Worm (Caenorhabditis elegans) whole organism, L1 larva: ENCODE measurements around the gene trpp-12.

Experiments used
- efl-1 ChIP-seq, 4 experiments: fragments of 150-350 bp; optimal IDR thresholded peaks in 3 of 4; peaks in 1 of 4; 1 replicate in 1 of 4; 2 replicates in 3 of 4; lab custom pipeline; 2014; ENCODE audit warnings: missing biosample characterization in 2 of 4, missing genetic modification characterization in 2 of 4, missing genetic modification reagents in 2 of 4
- fos-1 ChIP-seq: fragments of 150-350 bp; optimal IDR thresholded peaks from 2 replicates; lab custom pipeline; 2014; ENCODE audit warnings: missing biosample characterization, missing genetic modification characterization
- hlh-4 ChIP-seq: sonication (generic microtip); optimal IDR thresholded peaks from 2 replicates; lab custom pipeline; 2016; ENCODE audit warnings: mild to moderate bottlenecking, missing genetic modification characterization, missing compliant biosample characterization
- snpc-4 ChIP-seq: fragments of 150-350 bp; optimal IDR thresholded peaks from 2 replicates; lab custom pipeline; 2014; ENCODE audit warnings: missing biosample characterization, missing genetic modification characterization
- ztf-11 ChIP-seq, 2 experiments: sonication (generic microtip); optimal IDR thresholded peaks; 2 replicates each; lab custom pipeline; 2016 to 2017; ENCODE audit warnings: missing genetic modification characterization in 2 of 2, missing biosample characterization in 1 of 2, missing compliant biosample characterization in 1 of 2

- TF ChIP-seq efl-1 (optimal IDR thresholded peaks at IDR 0.05; lab: Kevin White, UChicago), result no peak
- no peak for TF ChIP-seq efl-1 (GFP tag; optimal IDR thresholded peaks at IDR 0.05 in 1 of 2; lab: Kevin White, UChicago)
- TF ChIP-seq snpc-4, result no peak
- TF ChIP-seq fos-1 (tag; lab: Kevin White, UChicago), result no peak
- TF ChIP-seq hlh-4, result no peak
- no peak for TF ChIP-seq ztf-11 (tag; optimal IDR thresholded peaks at IDR 0.05; lab: Kevin White, UChicago)
Measured at ce11 chrX:2426932-2427331, 17.4 kb downstream of the trpp-12 start.
